Worm (Caenorhabditis elegans): Measurements from ENCODE around the gene C12D5.3.
A peak's percentile ranks its signal among the peaks of the same experiment; 100 is the strongest.

The C12D5.3 gene

ce11 chrV:7667940-7668339, 8.1 kb upstream of the C12D5.3 start, which contains the start of gene C12D5.5:
Gene C12D5.5, plus strand, starts transcription at chrV:7668240.
- TF ChIP-seq sea-2 (GFP tag; optimal IDR thresholded peaks at IDR 0.05) (no peak), nhr-237 (tag; optimal IDR thresholded peaks at IDR 0.05) (no peak)

ce11 chrV:7672258-7672657, 3.7 kb upstream of the C12D5.3 start, which contains the start of gene C12D5.4:
Gene C12D5.4, plus strand, starts transcription at chrV:7672558.
- TF ChIP-seq fos-1 (tag; optimal IDR thresholded peaks at IDR 0.05) (no peak), mml-1 (tag; optimal IDR thresholded peaks at IDR 0.05) (no peak), nhr-76 (tag; optimal IDR thresholded peaks at IDR 0.05) (no peak), ceh-9 (tag; optimal IDR thresholded peaks at IDR 0.05) (no peak), skn-1 (tag; optimal IDR thresholded peaks at IDR 0.05) (no peak), sea-2 (GFP tag; optimal IDR thresholded peaks at IDR 0.05) (no peak), jun-1 (tag; optimal IDR thresholded peaks at IDR 0.05) (no peak), hmg-11 (tag; optimal IDR thresholded peaks at IDR 0.05) (no peak), lsy-12 (tag; optimal IDR thresholded peaks at IDR 0.05) (no peak), pha-4 (tag; optimal IDR thresholded peaks at IDR 0.05) (no peak), snpc-4 (tag; optimal IDR thresholded peaks at IDR 0.05) (no peak), fkh-10 (GFP tag; optimal IDR thresholded peaks at IDR 0.05) (no peak), nhr-25 (tag; optimal IDR thresholded peaks at IDR 0.05) (no peak), elt-2 (tag; optimal IDR thresholded peaks at IDR 0.05) (no peak), nhr-12 (tag; optimal IDR thresholded peaks at IDR 0.05) (no peak), nhr-237 (tag; optimal IDR thresholded peaks at IDR 0.05) (no peak), ztf-11 (tag; optimal IDR thresholded peaks at IDR 0.05) (no peak)

- TF ChIP-seq ceh-16 (tag; optimal IDR thresholded peaks at IDR 0.05) = no peak
- TF ChIP-seq R02D3.7 (tag; optimal IDR thresholded peaks at IDR 0.05) = no peak
- TF ChIP-seq ceh-9 (tag; optimal IDR thresholded peaks at IDR 0.05) = no peak
- peak; percentile 36 for TF ChIP-seq nhr-23 (tag; optimal IDR thresholded peaks at IDR 0.05)
- TF ChIP-seq aly-2 (tag; optimal IDR thresholded peaks at IDR 0.05) = no peak
- no peak for TF ChIP-seq nhr-67 (tag; optimal IDR thresholded peaks at IDR 0.05)
- no peak for TF ChIP-seq eor-1 (tag; optimal IDR thresholded peaks at IDR 0.05)
- peak; percentile 32 for TF ChIP-seq elt-2 (tag; optimal IDR thresholded peaks at IDR 0.05)
- peak; percentile 65 for TF ChIP-seq ceh-28 (tag; optimal IDR thresholded peaks at IDR 0.05)
- TF ChIP-seq jun-1 (tag; optimal IDR thresholded peaks at IDR 0.05) = no peak
- TF ChIP-seq ceh-82 (tag; optimal IDR thresholded peaks at IDR 0.05) = no peak
- TF ChIP-seq ZK546.5 (tag; optimal IDR thresholded peaks at IDR 0.05) = no peak
- TF ChIP-seq egl-5 (tag; optimal IDR thresholded peaks at IDR 0.05) = peak; percentile 29
- no peak for TF ChIP-seq daf-12 (tag; optimal IDR thresholded peaks at IDR 0.05)
- no peak for TF ChIP-seq mml-1 (tag; optimal IDR thresholded peaks at IDR 0.05)
- TF ChIP-seq elt-1 (tag; optimal IDR thresholded peaks at IDR 0.05) = no peak
- TF ChIP-seq nhr-76 (tag; optimal IDR thresholded peaks at IDR 0.05) = no peak
- TF ChIP-seq unc-39 (tag; optimal IDR thresholded peaks at IDR 0.05) = no peak
- no peak for TF ChIP-seq nfya-1 (tag; optimal IDR thresholded peaks at IDR 0.05; ENCODE audit: insufficient read depth)
- no peak for TF ChIP-seq snpc-4 (tag; optimal IDR thresholded peaks at IDR 0.05)
- no peak for TF ChIP-seq ztf-11 (tag; optimal IDR thresholded peaks at IDR 0.05)
- no peak for TF ChIP-seq skn-1 (tag; optimal IDR thresholded peaks at IDR 0.05)
- TF ChIP-seq zag-1 (tag; optimal IDR thresholded peaks at IDR 0.05) = no peak
- peak; percentile 25 for TF ChIP-seq nhr-25 (tag; optimal IDR thresholded peaks at IDR 0.05)
- TF ChIP-seq ztf-4 (tag; optimal IDR thresholded peaks at IDR 0.05) = no peak
- no peak for TF ChIP-seq nhr-43 (tag; optimal IDR thresholded peaks at IDR 0.05; ENCODE audit: poor library complexity, severe bottlenecking)
- TF ChIP-seq hmg-11 (tag; optimal IDR thresholded peaks at IDR 0.05) = no peak
- no peak for TF ChIP-seq fkh-2 (tag; optimal IDR thresholded peaks at IDR 0.05)
- no peak for TF ChIP-seq nhr-11 (tag; optimal IDR thresholded peaks at IDR 0.05)
- no peak for TF ChIP-seq lin-39 (tag; optimal IDR thresholded peaks at IDR 0.05)
- TF ChIP-seq lsy-12 (tag; optimal IDR thresholded peaks at IDR 0.05) = no peak
- TF ChIP-seq nhr-77 (tag; optimal IDR thresholded peaks at IDR 0.05) = no peak
- no peak for TF ChIP-seq ama-1 (optimal IDR thresholded peaks at IDR 0.05)
- TF ChIP-seq pqm-1 (tag; optimal IDR thresholded peaks at IDR 0.05) = peak; percentile 74
- TF ChIP-seq lin-15B (tag; optimal IDR thresholded peaks at IDR 0.05) = no peak
- TF ChIP-seq pha-4 (tag; optimal IDR thresholded peaks at IDR 0.05) = no peak
- TF ChIP-seq fkh-10 (GFP tag; optimal IDR thresholded peaks at IDR 0.05) = no peak
- no peak for TF ChIP-seq unc-62 (GFP tag; optimal IDR thresholded peaks at IDR 0.05)
- TF ChIP-seq nhr-12 (tag; optimal IDR thresholded peaks at IDR 0.05) = no peak
- TF ChIP-seq mdl-1 (tag; optimal IDR thresholded peaks at IDR 0.05) = no peak
- no peak for TF ChIP-seq tbx-2 (tag; optimal IDR thresholded peaks at IDR 0.05)
- TF ChIP-seq nhr-237 (tag; optimal IDR thresholded peaks at IDR 0.05) = no peak
These were observed 5.4 kb downstream of the C12D5.3 start, which contains the start of gene cyp-33A1 for ce11 chrV:7681388-7681787. Gene cyp-33A1, minus strand, starts transcription at chrV:7681459.

All from whole organism, L3 larva.